Worm (Caenorhabditis elegans): ENCODE data around the gene his-74.

- TF ChIP-seq drap-1 (GFP tag; optimal IDR thresholded peaks at IDR 0.05) (no peak), snpc-4 (tag; optimal IDR thresholded peaks at IDR 0.05) (no peak), tbx-8 (GFP tag; optimal IDR thresholded peaks at IDR 0.05) (no peak), nhr-237 (tag; optimal IDR thresholded peaks at IDR 0.05) (no peak), sptf-1 (tag; optimal IDR thresholded peaks at IDR 0.05) (no peak), lin-32 (GFP tag; optimal IDR thresholded peaks at IDR 0.05) (no peak), mab-5 (tag; optimal IDR thresholded peaks at IDR 0.05) (no peak), elt-3 (tag; optimal IDR thresholded peaks at IDR 0.05) (no peak)
Observed at ce11 chrV:12636248-12636647, 23.9 kb downstream of the his-74 start.
